Fruit fly (Drosophila melanogaster) whole organism, wandering third instar larva: ENCODE results near the gene CG10366.

Experiments
- Abd-B ChIP-seq: fragments of >200 bp; optimal IDR thresholded peaks from 2 replicates; lab custom pipeline; 2017; ENCODE audit warnings: missing biosample characterization, missing genetic modification characterization
- CG32264 ChIP-seq: fragments of 200-800 bp; sonication (Bioruptor generic); optimal IDR thresholded peaks from 2 replicates; lab custom pipeline; 2016; ENCODE audit warnings: missing biosample characterization, missing genetic modification characterization
- CG9705 ChIP-seq: fragments of 200-800 bp; sonication (Bioruptor generic); optimal IDR thresholded peaks from 2 replicates; lab custom pipeline; 2018; ENCODE audit warnings: missing biosample characterization, mild to moderate bottlenecking, missing genetic modification characterization
- CrebA ChIP-seq: fragments of 200-800 bp; sonication (Bioruptor generic); optimal IDR thresholded peaks from 2 replicates; lab custom pipeline; 2016; ENCODE audit warnings: missing biosample characterization, mild to moderate bottlenecking, missing genetic modification characterization, borderline replicate concordance
- Dfd ChIP-seq: fragments of >200 bp; optimal IDR thresholded peaks from 2 replicates; lab custom pipeline; 2017; ENCODE audit warnings: missing biosample characterization, missing genetic modification characterization
- Dif ChIP-seq: fragments of 200-275, 200-300 bp; sonication (Bioruptor generic); optimal IDR thresholded peaks from 2 replicates; lab custom pipeline; 2018; ENCODE audit warnings: missing biosample characterization, missing genetic modification characterization; ENCODE audit not compliant: partially characterized antibody
- GATAd ChIP-seq: sonication (Bioruptor generic); optimal IDR thresholded peaks from 2 replicates; lab custom pipeline; 2016; ENCODE audit warnings: missing biosample characterization, missing genetic modification characterization
- HLH106 ChIP-seq: fragments of 200-800 bp; optimal IDR thresholded peaks from 3 replicates; lab custom pipeline; 2019; ENCODE audit warnings: missing biosample characterization, mild to moderate bottlenecking, missing genetic modification characterization, moderate library complexity
- Hnf4 ChIP-seq: fragments of 200-800 bp; sonication (Bioruptor generic); optimal IDR thresholded peaks from 2 replicates; lab custom pipeline; 2016; ENCODE audit warnings: missing biosample characterization, mild to moderate bottlenecking, missing genetic modification characterization
- Hr78 ChIP-seq: fragments of >200 bp; optimal IDR thresholded peaks from 2 replicates; lab custom pipeline; 2017; ENCODE audit warnings: missing biosample characterization, missing genetic modification characterization
- Hr83 ChIP-seq: fragments of 200-300 bp; sonication (Bioruptor generic); optimal IDR thresholded peaks from 2 replicates; lab custom pipeline; 2016; ENCODE audit warnings: missing biosample characterization, mild to moderate bottlenecking, missing genetic modification characterization, moderate library complexity; ENCODE audit not compliant: poor library complexity, severe bottlenecking
- Jra ChIP-seq: sonication (Bioruptor generic); optimal IDR thresholded peaks from 2 replicates; lab custom pipeline; 2016; ENCODE audit warnings: missing biosample characterization, missing genetic modification characterization
- Mio ChIP-seq: sonication (Bioruptor generic); optimal IDR thresholded peaks from 2 replicates; lab custom pipeline; 2016; ENCODE audit warnings: missing biosample characterization, missing genetic modification characterization
- Myc ChIP-seq: fragments of >200 bp; optimal IDR thresholded peaks from 2 replicates; lab custom pipeline; 2017
- N ChIP-seq: fragments of >200 bp; optimal IDR thresholded peaks from 2 replicates; lab custom pipeline; 2018; ENCODE audit warnings: missing biosample characterization, missing external identifiers, missing genetic modification characterization
- OdsH ChIP-seq: fragments of 200-800 bp; sonication (Bioruptor generic); optimal IDR thresholded peaks from 2 replicates; lab custom pipeline; 2016; ENCODE audit warnings: missing biosample characterization, mild to moderate bottlenecking, missing genetic modification characterization
- Rel ChIP-seq, 2 experiments: fragments of 200-800 bp; sonication (Bioruptor generic) in 1 of 2; optimal IDR thresholded peaks; 2 replicates in 1 of 2; 3 replicates in 1 of 2; lab custom pipeline; 2016 to 2019; ENCODE audit warnings: mild to moderate bottlenecking in 2 of 2, missing biosample characterization in 2 of 2, missing genetic modification characterization in 2 of 2, moderate library complexity in 1 of 2
- Sp1 ChIP-seq: fragments of 200-800 bp; sonication (Bioruptor generic); optimal IDR thresholded peaks from 3 replicates; lab custom pipeline; 2019; ENCODE audit warnings: missing biosample characterization, mild to moderate bottlenecking, missing genetic modification characterization, moderate library complexity
- Vsx2 ChIP-seq: fragments of 200-300, 225-300 bp; sonication (Bioruptor generic); optimal IDR thresholded peaks from 2 replicates; lab custom pipeline; 2018; ENCODE audit warnings: missing biosample characterization, missing genetic modification characterization; ENCODE audit not compliant: partially characterized antibody
- br ChIP-seq: fragments of 200-800 bp; sonication (Bioruptor generic); optimal IDR thresholded peaks from 2 replicates; lab custom pipeline; 2016; ENCODE audit warnings: missing biosample characterization, missing genetic modification characterization
- brk ChIP-seq: fragments of 200-800 bp; sonication (Bioruptor generic); optimal IDR thresholded peaks from 2 replicates; lab custom pipeline; 2016; ENCODE audit warnings: missing biosample characterization, mild to moderate bottlenecking, missing genetic modification characterization
- dl ChIP-seq, 2 experiments: fragments of 175-275, 200-275 bp in 1 of 2; fragments of 200-275 bp in 1 of 2; sonication (Bioruptor generic); optimal IDR thresholded peaks; lab custom pipeline; 2018; ENCODE audit warnings: mild to moderate bottlenecking in 2 of 2, missing biosample characterization in 2 of 2, missing genetic modification characterization in 2 of 2, moderate library complexity in 2 of 2; ENCODE audit not compliant: partially characterized antibody in 2 of 2, insufficient read depth in 1 of 2
- dmrt93B ChIP-seq: fragments of 200-800 bp; sonication (Bioruptor generic); optimal IDR thresholded peaks from 2 replicates; lab custom pipeline; 2018; ENCODE audit warnings: missing biosample characterization, mild to moderate bottlenecking, missing genetic modification characterization
- dsf ChIP-seq: sonication (Bioruptor generic); optimal IDR thresholded peaks from 2 replicates; lab custom pipeline; 2016; ENCODE audit warnings: missing biosample characterization, missing genetic modification characterization, borderline replicate concordance
- ey ChIP-seq: fragments of 200-800 bp; sonication (Bioruptor generic); optimal IDR thresholded peaks from 2 replicates; lab custom pipeline; 2016; ENCODE audit warnings: missing biosample characterization, missing genetic modification characterization
- foxo ChIP-seq, 2 experiments: fragments of 200-800 bp; sonication (Bioruptor generic); optimal IDR thresholded peaks; 2 replicates in 1 of 2; 3 replicates in 1 of 2; lab custom pipeline; 2016 to 2017; ENCODE audit warnings: missing biosample characterization in 2 of 2, missing genetic modification characterization in 2 of 2
- fru ChIP-seq: fragments of 200-800 bp; sonication (Bioruptor generic); optimal IDR thresholded peaks from 3 replicates; lab custom pipeline; 2016; ENCODE audit warnings: missing biosample characterization, mild to moderate bottlenecking, missing genetic modification characterization
- h ChIP-seq: fragments of 200-800 bp; sonication (Bioruptor generic); optimal IDR thresholded peaks from 3 replicates; lab custom pipeline; 2016; ENCODE audit warnings: missing biosample characterization, mild to moderate bottlenecking, missing genetic modification characterization
- jim ChIP-seq: fragments of 175-275, 200-325 bp; sonication (Bioruptor generic); optimal IDR thresholded peaks from 2 replicates; lab custom pipeline; 2016; ENCODE audit warnings: missing biosample characterization, mild to moderate bottlenecking, missing genetic modification characterization
- lola ChIP-seq: fragments of >200 bp; optimal IDR thresholded peaks from 2 replicates; lab custom pipeline; 2017; ENCODE audit warnings: missing biosample characterization, missing genetic modification characterization
- pan ChIP-seq: fragments of >200 bp; optimal IDR thresholded peaks from 2 replicates; lab custom pipeline; 2017
- psq ChIP-seq: fragments of 200-800 bp; sonication (Bioruptor generic); optimal IDR thresholded peaks from 3 replicates; lab custom pipeline; 2017; ENCODE audit warnings: missing biosample characterization, mild to moderate bottlenecking, missing genetic modification characterization, moderate library complexity
- rgr ChIP-seq: fragments of 200-800 bp; sonication (Bioruptor generic); optimal IDR thresholded peaks from 3 replicates; lab custom pipeline; 2016; ENCODE audit warnings: missing biosample characterization, mild to moderate bottlenecking, missing genetic modification characterization
- sage ChIP-seq: fragments of 200-800 bp; sonication (Bioruptor generic); optimal IDR thresholded peaks from 2 replicates; lab custom pipeline; 2016; ENCODE audit warnings: missing biosample characterization, mild to moderate bottlenecking, missing genetic modification characterization
- sv ChIP-seq: fragments of 200-800 bp; sonication (Bioruptor generic); optimal IDR thresholded peaks from 3 replicates; lab custom pipeline; 2016; ENCODE audit warnings: missing biosample characterization, missing genetic modification characterization
- tai ChIP-seq: sonication (Bioruptor generic); optimal IDR thresholded peaks from 2 replicates; lab custom pipeline; 2016; ENCODE audit warnings: missing biosample characterization, missing genetic modification characterization
- usp ChIP-seq: fragments of >200 bp; optimal IDR thresholded peaks from 2 replicates; lab custom pipeline; 2017; ENCODE audit warnings: missing biosample characterization, missing genetic modification characterization
- woc ChIP-seq: sonication (Bioruptor generic); optimal IDR thresholded peaks from 2 replicates; lab custom pipeline; 2016; ENCODE audit warnings: missing biosample characterization, mild to moderate bottlenecking, missing genetic modification characterization

The CG10366 gene

DNA sequence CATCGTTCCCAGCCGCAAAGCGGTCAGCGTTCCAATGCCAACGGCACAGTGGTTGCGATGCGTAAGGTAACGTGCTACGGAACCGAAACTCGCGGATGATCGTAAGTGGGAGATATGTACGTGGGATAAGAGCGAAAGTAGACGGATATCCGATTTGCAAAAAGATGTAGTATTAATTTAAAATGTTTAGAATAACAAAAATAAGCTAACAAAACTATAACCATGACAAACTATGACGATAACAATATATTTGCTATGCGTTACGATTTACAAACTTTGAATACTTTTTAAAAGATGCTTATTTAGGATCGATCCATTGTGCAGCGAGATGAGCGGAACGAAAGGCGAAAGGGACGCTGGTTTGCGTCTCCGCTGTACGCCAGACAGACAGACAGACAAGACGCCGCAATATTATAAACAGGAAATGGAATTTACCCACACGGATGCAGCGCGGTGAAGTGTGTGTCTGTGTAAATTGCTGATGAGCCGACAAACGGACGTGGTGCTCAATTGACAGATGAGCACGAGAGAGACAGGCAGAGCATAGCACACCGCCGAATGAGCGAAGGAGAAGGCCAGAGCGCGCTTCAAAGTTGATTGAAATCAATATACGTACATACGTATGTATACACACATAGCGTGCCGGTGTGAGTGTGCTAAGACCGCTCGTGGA lies 8.3 kb upstream of the CG10366 start (continued):
- TF ChIP-seq CrebA (no peak), Jra (GFP tag; lab: Kevin White, UChicago) (peak; percentile 67), Dif (GFP tag; lab: Kevin White, UChicago) (peak; percentile 90), dsf (GFP tag; lab: Kevin White, UChicago) (peak; percentile 72)

DNA sequence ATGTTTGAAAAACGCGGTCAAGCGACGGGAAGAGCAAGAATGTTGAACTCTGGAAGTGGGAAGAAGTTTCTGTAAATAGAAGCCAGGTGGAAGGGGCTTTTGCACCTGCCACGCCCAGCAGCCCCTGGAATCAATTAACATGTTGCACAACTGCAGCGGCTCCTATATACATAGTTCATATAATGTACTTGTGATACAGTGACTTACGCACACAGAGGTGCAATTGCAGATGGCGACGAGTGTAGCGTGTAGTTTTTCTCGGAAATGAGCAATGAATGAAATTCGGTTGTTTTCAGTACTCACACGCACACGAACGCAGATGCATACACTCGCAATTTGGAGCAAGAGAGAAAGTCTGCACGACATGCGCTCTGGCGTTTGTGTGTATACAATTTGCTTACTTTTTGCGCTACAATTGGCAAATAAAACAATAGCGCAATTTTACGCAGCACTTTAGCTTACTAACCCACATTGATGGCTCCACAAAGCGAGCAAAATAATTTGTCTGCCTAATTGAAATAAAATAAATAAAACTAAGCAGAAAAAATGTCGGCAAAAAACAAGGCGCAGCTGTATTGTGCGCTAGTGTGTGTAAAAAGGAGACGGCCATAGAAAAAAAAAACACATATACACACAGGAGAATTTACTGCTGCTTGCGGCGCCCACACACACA lies 7.6 kb upstream of the CG10366 start:
- TF ChIP-seq Abd-B (GFP tag; lab: Kevin White, UChicago) (peak; percentile 28), br (peak; percentile 15), N (GFP tag; lab: Kevin White, UChicago) (peak; percentile 85), Hr78 (peak; percentile 71), h (GFP tag; lab: Kevin White, UChicago) (peak; percentile 5), ey (GFP tag; lab: Kevin White, UChicago) (no peak), CG9705 (GFP tag; lab: Kevin White, UChicago) (no peak)

DNA sequence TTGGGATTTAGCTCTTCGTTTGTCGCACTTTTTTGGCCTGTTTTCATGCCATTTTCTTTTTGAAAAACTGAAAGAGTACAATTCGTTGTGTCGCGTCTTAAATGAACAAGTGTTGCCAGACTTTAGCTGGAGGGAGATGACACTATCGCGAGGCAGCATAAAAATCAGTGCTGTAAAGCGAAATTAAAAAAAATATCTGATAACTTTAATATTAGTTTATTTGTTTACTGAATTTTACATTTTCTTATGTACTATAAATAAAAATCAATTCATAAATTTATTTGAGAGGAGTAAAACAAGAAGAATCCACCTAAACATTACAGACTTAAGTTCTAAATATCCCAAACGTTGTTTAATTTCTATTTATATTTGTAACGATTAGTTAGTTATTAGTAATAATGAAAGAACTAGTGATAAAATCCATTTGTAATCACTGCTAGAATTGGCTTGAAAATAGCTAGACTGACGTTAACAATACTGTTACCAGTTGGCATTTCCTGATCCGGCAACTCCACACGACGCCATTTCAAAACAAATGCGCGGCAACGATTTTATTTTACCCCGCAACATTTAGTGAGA lies 6.8 kb upstream of the CG10366 start, which contains the start of the genes spi and msb1l:
spi (minus strand) TSS at position 129 of the 579 bp plus-strand sequence.
msb1l (plus strand) TSS at position 515 of the 579 bp plus-strand sequence.
- TF ChIP-seq usp (GFP tag; lab: Kevin White, UChicago) (no peak), dmrt93B (GFP tag; lab: Kevin White, UChicago) (peak; percentile 20), fru (GFP tag; lab: Kevin White, UChicago) (no peak), Rel (GFP tag; optimal IDR thresholded peaks at IDR 0.05; lab: Kevin White, UChicago) (no peak), Rel (tag; optimal IDR thresholded peaks at IDR 0.05; lab: Kevin White, UChicago) (no peak), Mio (no peak), sv (no peak), OdsH (GFP tag; lab: Kevin White, UChicago) (peak; percentile 16), brk (GFP tag; lab: Kevin White, UChicago) (no peak), tai (GFP tag; lab: Kevin White, UChicago) (no peak), dsf (GFP tag; lab: Kevin White, UChicago) (peak; percentile 44), pan (lab: Kevin White, UChicago) (no peak), Myc (lab: Kevin White, UChicago) (peak; percentile 75), psq (GFP tag; lab: Kevin White, UChicago) (peak; percentile 36), rgr (GFP tag; lab: Kevin White, UChicago) (peak; percentile 48), Dfd (no peak), CG9705 (GFP tag; lab: Kevin White, UChicago) (peak; percentile 3), dl (GFP tag; optimal IDR thresholded peaks at IDR 0.05; lab: Kevin White, UChicago; ENCODE audit: insufficient read depth in 1 of 2, partially characterized antibody in 2 of 2) (no peak), Jra (GFP tag; lab: Kevin White, UChicago) (peak; percentile 2), HLH106 (peak; percentile 72), woc (GFP tag; lab: Kevin White, UChicago) (peak; percentile 61), Vsx2 (GFP tag; lab: Kevin White, UChicago) (no peak), lola (GFP tag; lab: Kevin White, UChicago) (no peak), ey (GFP tag; lab: Kevin White, UChicago) (peak; percentile 23), Dif (GFP tag; lab: Kevin White, UChicago) (no peak), foxo (GFP tag; optimal IDR thresholded peaks at IDR 0.05; lab: Kevin White, UChicago) (peak in 1 of 2 experiments; percentile 69), Hnf4 (GFP tag; lab: Kevin White, UChicago) (no peak), CG32264 (GFP tag; lab: Kevin White, UChicago) (no peak), h (GFP tag; lab: Kevin White, UChicago) (peak; percentile 60), Hr78 (no peak), CrebA (no peak), GATAd (GFP tag; lab: Kevin White, UChicago) (no peak), Abd-B (GFP tag; lab: Kevin White, UChicago) (no peak), sage (GFP tag; lab: Kevin White, UChicago) (no peak), N (GFP tag; lab: Kevin White, UChicago) (no peak), Sp1 (GFP tag; lab: Kevin White, UChicago) (peak; percentile 41), Hr83 (GFP tag; lab: Kevin White, UChicago) (peak; percentile 39), br (no peak), jim (GFP tag; lab: Kevin White, UChicago) (no peak)
